Worm (Caenorhabditis elegans) whole organism, young adult: Measurements from ENCODE around the gene Y48D7A.1.

Experiments
- F22D6.2 ChIP-seq: sonication (generic microtip); optimal IDR thresholded peaks from 2 replicates; lab custom pipeline; 2016; ENCODE audit warnings: mild to moderate bottlenecking, missing genetic modification characterization, missing compliant biosample characterization
- ets-4 ChIP-seq: fragments of 200-800 bp; sonication (Bioruptor generic); optimal IDR thresholded peaks from 2 replicates; lab custom pipeline; 2018; ENCODE audit warnings: mild to moderate bottlenecking, missing genetic modification characterization, missing compliant biosample characterization
- madf-6 ChIP-seq: fragments of 200-800 bp; sonication (Bioruptor generic); IDR thresholded peaks from 2 replicates; pipeline ENCODE4 v1.3.6; 2022; ENCODE audit warnings: missing genetic modification reagents, missing genetic modification characterization, missing compliant biosample characterization
- nhr-90 ChIP-seq: sonication (generic microtip); optimal IDR thresholded peaks from 2 replicates; lab custom pipeline; 2016; ENCODE audit warnings: missing genotype, mild to moderate bottlenecking, missing genetic modification characterization, missing compliant biosample characterization
- unc-130 ChIP-seq: sonication (generic microtip); optimal IDR thresholded peaks from 2 replicates; lab custom pipeline; 2016; ENCODE audit warnings: missing genetic modification reagents, missing genetic modification characterization, missing compliant biosample characterization

- TF ChIP-seq nhr-90 (tag; lab: Kevin White, UChicago) = no peak
- TF ChIP-seq unc-130 (GFP tag; lab: Kevin White, UChicago) = no peak
- no peak for TF ChIP-seq ets-4 (GFP tag; lab: Kevin White, UChicago)
- no peak for TF ChIP-seq madf-6 (GFP tag; lab: Robert Waterston, UW)
- no peak for TF ChIP-seq F22D6.2 (tag; lab: Kevin White, UChicago)
Measured at ce11 chrX:3040021-3040420, 30.7 kb downstream of the Y48D7A.1 start.
